Worm (Caenorhabditis elegans) whole organism, L4/young adult: ENCODE results near the gene C33G3.5.

Source experiments
- W03F9.2 ChIP-seq: fragments of 150-350 bp; optimal IDR thresholded peaks from 2 replicates; lab custom pipeline; 2014; ENCODE audit warnings: missing biosample characterization, missing genetic modification characterization
- dao-5 ChIP-seq: sonication (generic microtip); optimal IDR thresholded peaks from 2 replicates; lab custom pipeline; 2016; ENCODE audit warnings: missing genotype, missing genetic modification characterization, moderate library complexity, missing compliant biosample characterization
- him-1 ChIP-seq: sonication (generic microtip); optimal IDR thresholded peaks from 2 replicates; lab custom pipeline; 2016; ENCODE audit warnings: missing genotype, missing genetic modification reagents, missing genetic modification characterization, missing compliant biosample characterization

Gene C33G3.5

ce11 chrX:14078574-14078973 is at the start of gene C33G3.5:
Gene C33G3.5, minus strand, starts transcription at chrX:14078674.
- TF ChIP-seq W03F9.2 (tag; lab: Kevin White, UChicago), result no peak
- no peak for TF ChIP-seq dao-5 (tag; lab: Kevin White, UChicago)

ce11 chrX:14127291-14127922 is 48.9 kb upstream of the C33G3.5 start, which contains the start of gene F28H6.4:
Gene F28H6.4, plus strand, starts transcription at chrX:14127872.
- no peak for TF ChIP-seq W03F9.2 (tag; lab: Kevin White, UChicago)
- TF ChIP-seq him-1, result no peak
- no peak for TF ChIP-seq dao-5 (tag; lab: Kevin White, UChicago)

ce11 chrX:14125870-14126269 is 47.4 kb upstream of the C33G3.5 start, which contains the start of gene F28H6.6:
Gene F28H6.6, minus strand, starts transcription at chrX:14125879.
- TF ChIP-seq him-1 (no peak), dao-5 (tag; lab: Kevin White, UChicago) (no peak), W03F9.2 (tag; lab: Kevin White, UChicago) (no peak)

- TF ChIP-seq him-1 (no peak), dao-5 (tag; lab: Kevin White, UChicago) (no peak), W03F9.2 (tag; lab: Kevin White, UChicago) (no peak)
These were observed 40.3 kb upstream of the C33G3.5 start for ce11 chrX:14118762-14119161.

- TF ChIP-seq W03F9.2 (tag; lab: Kevin White, UChicago) (no peak), him-1 (no peak), dao-5 (tag; lab: Kevin White, UChicago) (peak; percentile 17)
These were observed 37.1 kb upstream of the C33G3.5 start, which contains the start of gene F28H6.7 for ce11 chrX:14115480-14116161. Gene F28H6.7, plus strand, starts transcription at chrX:14116111.

ce11 chrX:14113347-14113746 is 34.9 kb upstream of the C33G3.5 start, which contains the start of gene nhr-281:
Gene nhr-281, minus strand, starts transcription at chrX:14113447.
- TF ChIP-seq W03F9.2 (tag; lab: Kevin White, UChicago) (no peak), dao-5 (tag; lab: Kevin White, UChicago) (no peak), him-1 (no peak)

- TF ChIP-seq W03F9.2 (tag; lab: Kevin White, UChicago) (no peak), dao-5 (tag; lab: Kevin White, UChicago) (no peak), him-1 (no peak)
These were observed 29.8 kb upstream of the C33G3.5 start, which contains the start of gene F16B12.7 for ce11 chrX:14108245-14108644. Gene F16B12.7, plus strand, starts transcription at chrX:14108545.

- TF ChIP-seq dao-5 (tag; lab: Kevin White, UChicago), result no peak
- no peak for TF ChIP-seq W03F9.2 (tag; lab: Kevin White, UChicago)
- no peak for TF ChIP-seq him-1
These were observed 24.0 kb upstream of the C33G3.5 start for ce11 chrX:14102474-14102873.

ce11 chrX:14101986-14102385 is 23.5 kb upstream of the C33G3.5 start, which contains the start of gene F16B12.6:
Gene F16B12.6, plus strand, starts transcription at chrX:14102316.
- TF ChIP-seq him-1, result peak; percentile 32
- TF ChIP-seq dao-5 (tag; lab: Kevin White, UChicago), result no peak

ce11 chrX:14098618-14099118 is 20.2 kb upstream of the C33G3.5 start, which contains the start of gene F16B12.4:
Gene F16B12.4, minus strand, starts transcription at chrX:14098668.
- TF ChIP-seq him-1 (no peak), dao-5 (tag; lab: Kevin White, UChicago) (no peak), W03F9.2 (tag; lab: Kevin White, UChicago) (no peak)

ce11 chrX:14090990-14091389 is 12.5 kb upstream of the C33G3.5 start:
- TF ChIP-seq him-1 (no peak), dao-5 (tag; lab: Kevin White, UChicago) (no peak), W03F9.2 (tag; lab: Kevin White, UChicago) (no peak)

ce11 chrX:14090089-14090488 is 11.6 kb upstream of the C33G3.5 start, which contains the start of gene dsl-4:
Gene dsl-4, plus strand, starts transcription at chrX:14090389.
- TF ChIP-seq dao-5 (tag; lab: Kevin White, UChicago) (no peak), him-1 (no peak), W03F9.2 (tag; lab: Kevin White, UChicago) (no peak)

ce11 chrX:14085208-14085607 is 6.7 kb upstream of the C33G3.5 start, which contains the start of gene F16B12.1:
Gene F16B12.1, plus strand, starts transcription at chrX:14085508.
- TF ChIP-seq him-1 (no peak), dao-5 (tag; lab: Kevin White, UChicago) (no peak), W03F9.2 (tag; lab: Kevin White, UChicago) (no peak)

ce11 chrX:14084230-14084629 is 5.8 kb upstream of the C33G3.5 start, which contains the start of gene C33G3.6:
Gene C33G3.6, minus strand, starts transcription at chrX:14084330.
- TF ChIP-seq dao-5 (tag; lab: Kevin White, UChicago) (no peak), W03F9.2 (tag; lab: Kevin White, UChicago) (no peak), him-1 (no peak)
